Worm (Caenorhabditis elegans): ENCODE results near the gene vps-8.

Gene vps-8

DNA sequence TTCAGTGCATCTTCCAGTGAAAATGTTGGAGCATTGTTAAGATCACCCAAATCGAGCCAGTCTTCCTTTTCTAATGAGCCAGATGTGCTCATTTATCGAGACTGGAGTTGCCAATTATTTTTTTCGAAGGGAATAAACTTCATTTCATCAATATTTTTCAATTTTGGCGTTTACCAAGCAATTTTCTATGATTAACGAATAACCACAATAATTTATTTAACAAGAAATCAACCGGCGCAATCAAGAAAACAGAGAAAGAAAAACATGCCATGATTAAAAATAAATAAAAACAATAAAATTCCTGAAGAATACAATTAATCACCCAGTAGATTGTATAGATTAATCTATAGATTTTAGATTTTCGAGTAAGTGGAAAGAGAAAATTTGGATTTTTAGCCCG, at the start of gene vps-8:
Gene vps-8, minus strand, starts transcription at position 101 of the 400 bp plus-strand sequence.
- TF ChIP-seq lin-39 (tag; optimal IDR thresholded peaks at IDR 0.05) (no peak), egl-27 (tag; optimal IDR thresholded peaks at IDR 0.05) (no peak), lin-13 (GFP tag; optimal IDR thresholded peaks at IDR 0.05) (no peak), dmd-6 (GFP tag; IDR thresholded peaks at IDR 0.05) (no peak)

DNA sequence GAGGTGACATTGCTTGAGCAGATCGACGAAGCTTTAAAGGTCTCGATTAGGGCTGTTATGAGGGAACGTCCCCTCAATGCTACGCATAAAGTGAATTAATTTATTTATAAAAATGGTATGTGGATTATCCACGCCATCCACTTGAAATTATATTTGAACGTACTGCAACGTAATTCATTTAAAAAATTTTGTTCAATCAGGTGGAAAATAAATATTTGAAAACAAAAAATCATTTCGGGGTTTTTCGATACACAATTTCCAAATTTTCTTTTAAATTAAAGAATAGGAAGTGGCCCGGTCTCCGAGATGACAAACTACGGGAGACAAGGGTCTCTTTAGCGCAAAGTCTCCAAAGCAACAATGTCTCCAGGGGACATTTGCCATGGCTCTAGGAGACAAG, 35.8 kb upstream of the vps-8 start, which contains the start of gene oac-58:
Gene oac-58, minus strand, starts transcription at position 101 of the 400 bp plus-strand sequence.
- no peak for TF ChIP-seq daf-12 (tag; optimal IDR thresholded peaks at IDR 0.05)
- TF ChIP-seq ces-1 (GFP tag; optimal IDR thresholded peaks at IDR 0.05) = no peak
- TF ChIP-seq lin-1 (GFP tag; IDR thresholded peaks at IDR 0.05) = no peak
- no peak for TF ChIP-seq fkh-10 (GFP tag; optimal IDR thresholded peaks at IDR 0.05)
- TF ChIP-seq pha-4 (GFP tag; IDR thresholded peaks at IDR 0.05) = no peak
- no peak for TF ChIP-seq pha-4 (tag; optimal IDR thresholded peaks at IDR 0.05)
- no peak for TF ChIP-seq fos-1 (tag; optimal IDR thresholded peaks at IDR 0.05)
- no peak for TF ChIP-seq sdz-12 (GFP tag; optimal IDR thresholded peaks at IDR 0.05)
- TF ChIP-seq nhr-25 (tag; optimal IDR thresholded peaks at IDR 0.05; ENCODE audit: borderline replicate concordance, insufficient read depth) = no peak
- TF ChIP-seq snpc-1.2 (GFP tag; IDR thresholded peaks at IDR 0.05) = no peak
- TF ChIP-seq F26F4.8 (GFP tag; conservative IDR thresholded peaks at IDR 0.05) = no peak
- no peak for TF ChIP-seq mep-1 (tag; optimal IDR thresholded peaks at IDR 0.05)

DNA sequence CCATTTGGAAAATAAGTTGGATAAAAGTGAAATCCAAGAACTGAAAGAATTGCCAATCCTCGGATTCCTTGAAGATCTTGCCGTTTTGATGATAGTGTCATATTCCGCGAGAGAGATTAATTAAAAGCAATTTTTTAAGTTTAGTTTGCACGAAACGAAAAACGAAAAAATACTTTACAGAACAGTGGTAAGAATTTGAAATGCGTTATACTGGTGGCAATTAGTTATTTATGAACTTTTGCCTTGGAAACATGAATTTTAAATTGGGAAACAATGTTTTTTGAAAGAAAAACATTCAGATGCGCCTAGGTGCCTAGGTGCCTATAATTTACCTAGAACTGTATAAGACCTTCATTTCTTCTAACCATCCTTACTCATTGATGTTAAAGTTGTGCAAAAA, 31.9 kb upstream of the vps-8 start, which contains the start of gene oac-57:
Gene oac-57, minus strand, starts transcription at position 101 of the 400 bp plus-strand sequence.
- TF ChIP-seq mep-1 (tag; optimal IDR thresholded peaks at IDR 0.05) (no peak), dpl-1 (GFP tag; optimal IDR thresholded peaks at IDR 0.05) (no peak), zag-1 (tag; optimal IDR thresholded peaks at IDR 0.05) (no peak), dve-1 (tag; optimal IDR thresholded peaks at IDR 0.05; ENCODE audit: insufficient read depth) (no peak), daf-16 (GFP tag; optimal IDR thresholded peaks at IDR 0.05) (no peak), daf-16 (tag; optimal IDR thresholded peaks at IDR 0.05) (no peak), lin-38 (GFP tag; IDR thresholded peaks at IDR 0.05) (no peak), fos-1 (tag; optimal IDR thresholded peaks at IDR 0.05) (no peak), lin-1 (GFP tag; IDR thresholded peaks at IDR 0.05) (no peak), unc-62 (GFP tag; optimal IDR thresholded peaks at IDR 0.05 in 1 of 2) (no peak), unc-62 (tag; optimal IDR thresholded peaks at IDR 0.05) (no peak), nhr-28 (tag; optimal IDR thresholded peaks at IDR 0.05) (no peak), pha-4 (GFP tag; IDR thresholded peaks at IDR 0.05) (no peak), pha-4 (tag; optimal IDR thresholded peaks at IDR 0.05) (no peak), F49E8.2 (tag; optimal IDR thresholded peaks at IDR 0.05; ENCODE audit: borderline replicate concordance) (no peak), duxl-1 (tag; optimal IDR thresholded peaks at IDR 0.05; ENCODE audit: poor library complexity) (no peak), set-16 (GFP tag; IDR thresholded peaks at IDR 0.05) (no peak)

DNA sequence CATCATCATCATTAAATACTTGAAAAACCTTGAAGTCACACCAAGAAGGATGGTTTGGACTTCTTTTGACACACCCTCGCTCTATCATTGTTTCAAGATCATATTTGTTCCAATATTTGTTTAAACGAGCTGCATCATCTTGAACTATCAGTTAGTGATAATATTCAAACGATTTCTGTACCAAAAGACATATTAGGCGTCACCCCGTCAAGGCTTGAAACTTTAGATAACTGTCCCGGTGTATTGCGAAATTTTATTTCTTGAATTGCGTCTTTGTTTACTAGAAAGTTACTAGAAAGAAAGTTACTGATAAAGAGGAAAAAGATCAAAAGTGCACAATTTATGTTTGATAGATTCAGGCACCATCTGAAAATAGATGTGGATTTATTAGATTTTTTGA, 30.2 kb upstream of the vps-8 start:
- TF ChIP-seq unc-39 (tag; optimal IDR thresholded peaks at IDR 0.05) (no peak), rbr-2 (tag; optimal IDR thresholded peaks at IDR 0.05) (no peak), daf-12 (tag; optimal IDR thresholded peaks at IDR 0.05) (no peak), aly-2 (tag; optimal IDR thresholded peaks at IDR 0.05) (no peak), dpl-1 (GFP tag; optimal IDR thresholded peaks at IDR 0.05) (no peak), lin-15B (tag; optimal IDR thresholded peaks at IDR 0.05) (no peak), sdz-12 (GFP tag; optimal IDR thresholded peaks at IDR 0.05) (no peak), ztf-11 (tag; optimal IDR thresholded peaks at IDR 0.05) (no peak), nhr-237 (tag; optimal IDR thresholded peaks at IDR 0.05) (no peak), zip-11 (GFP tag; IDR thresholded peaks at IDR 0.05) (no peak), mep-1 (tag; optimal IDR thresholded peaks at IDR 0.05) (no peak), hlh-11 (tag; optimal IDR thresholded peaks at IDR 0.05) (peak; percentile 69), lin-38 (GFP tag; IDR thresholded peaks at IDR 0.05) (no peak), zag-1 (tag; optimal IDR thresholded peaks at IDR 0.05) (no peak), ceh-28 (tag; optimal IDR thresholded peaks at IDR 0.05) (no peak), ceh-82 (tag; optimal IDR thresholded peaks at IDR 0.05) (no peak), lin-13 (GFP tag; optimal IDR thresholded peaks at IDR 0.05) (no peak), lin-39 (tag; optimal IDR thresholded peaks at IDR 0.05) (no peak), dmd-8 (GFP tag; IDR thresholded peaks at IDR 0.05) (no peak), pqm-1 (tag; optimal IDR thresholded peaks at IDR 0.05) (peak; percentile 90), unc-130 (GFP tag; optimal IDR thresholded peaks at IDR 0.05) (no peak), daf-19 (GFP tag; conservative IDR thresholded peaks at IDR 0.05) (no peak), mxl-3 (GFP tag; optimal IDR thresholded peaks at IDR 0.05) (no peak), ZK337.2 (GFP tag; IDR thresholded peaks at IDR 0.05) (no peak), php-3 (GFP tag; IDR thresholded peaks at IDR 0.05) (no peak), hlh-30 (tag; optimal IDR thresholded peaks at IDR 0.05; ENCODE audit: insufficient read depth) (no peak), ctbp-1 (GFP tag; IDR thresholded peaks at IDR 0.05) (no peak)
